Worm (Caenorhabditis elegans) whole organism, young adult: Measurements from ENCODE around the gene glrx-21.

Experiments used
- B0019.2 ChIP-seq: fragments of 200-800 bp; sonication (Bioruptor generic); conservative IDR thresholded peaks from 2 replicates; pipeline ENCODE4 v1.3.6; 2022; ENCODE audit warnings: missing genetic modification reagents, missing genetic modification characterization, missing compliant biosample characterization
- B0035.1 ChIP-seq: sonication (generic microtip); optimal IDR thresholded peaks from 2 replicates; lab custom pipeline; 2016; ENCODE audit warnings: missing genetic modification characterization, mild to moderate bottlenecking, missing compliant biosample characterization, missing genotype, missing genetic modification reagents
- C17E4.6 ChIP-seq: fragments of 200-800 bp; sonication (Bioruptor generic); IDR thresholded peaks from 2 replicates; pipeline ENCODE4 v1.3.6; 2022; ENCODE audit warnings: missing genetic modification reagents, missing genetic modification characterization, missing compliant biosample characterization
- D2030.7 ChIP-seq: fragments of 200-800 bp; sonication (Bioruptor generic); IDR thresholded peaks from 2 replicates; pipeline ENCODE4 v1.3.6; 2022; ENCODE audit warnings: missing genetic modification reagents, missing genetic modification characterization, missing compliant biosample characterization
- F23B12.7 ChIP-seq: sonication (generic microtip); optimal IDR thresholded peaks from 2 replicates; lab custom pipeline; 2017; ENCODE audit warnings: missing genetic modification characterization, mild to moderate bottlenecking, missing compliant biosample characterization, antibody characterized with exemption, moderate library complexity; ENCODE audit not compliant: insufficient read depth
- F37B4.10 ChIP-seq: fragments of 200-800 bp; sonication (Bioruptor generic); IDR thresholded peaks from 2 replicates; pipeline ENCODE4 v1.3.6; 2022; ENCODE audit warnings: missing genetic modification characterization, missing compliant biosample characterization
- F49E8.2 ChIP-seq: sonication (generic microtip); optimal IDR thresholded peaks from 3 replicates; lab custom pipeline; 2017; ENCODE audit warnings: missing genetic modification characterization, mild to moderate bottlenecking, missing compliant biosample characterization, antibody characterized with exemption, moderate library complexity; ENCODE audit not compliant: insufficient read depth
- F57C9.4 ChIP-seq: sonication (generic microtip); optimal IDR thresholded peaks from 2 replicates; lab custom pipeline; 2017; ENCODE audit warnings: mild to moderate bottlenecking, missing genetic modification characterization, missing compliant biosample characterization
- K11D2.4 ChIP-seq: fragments of 200-800 bp; sonication (Bioruptor generic); IDR thresholded peaks from 2 replicates; pipeline ENCODE4 v1.3.6; 2022; ENCODE audit warnings: missing genetic modification reagents, missing genetic modification characterization, missing compliant biosample characterization
- Y53G8AR.9 ChIP-seq: fragments of 200-800 bp; sonication (Bioruptor generic); conservative IDR thresholded peaks from 2 replicates; pipeline ENCODE4 v1.3.6; 2022; ENCODE audit warnings: missing genetic modification reagents, missing genetic modification characterization, missing compliant biosample characterization
- Y56A3A.18 ChIP-seq: fragments of 200-800 bp; sonication (Bioruptor generic); IDR thresholded peaks from 2 replicates; pipeline ENCODE4 v1.3.6; 2022; ENCODE audit warnings: missing genetic modification reagents, missing genetic modification characterization, missing compliant biosample characterization
- Y67H2A.10 ChIP-seq: fragments of 200-800 bp; sonication (Bioruptor generic); conservative IDR thresholded peaks from 2 replicates; pipeline ENCODE4 v1.3.6; 2022; ENCODE audit warnings: missing genetic modification reagents, missing genetic modification characterization, missing compliant biosample characterization
- Y95B8A.8 ChIP-seq: fragments of 200-800 bp; sonication (Bioruptor generic); IDR thresholded peaks from 2 replicates; pipeline ENCODE4 v1.3.6; 2022; ENCODE audit warnings: missing genetic modification reagents, missing genetic modification characterization, missing compliant biosample characterization
- akir-1 ChIP-seq: fragments of 200-800 bp; sonication (Bioruptor generic); optimal IDR thresholded peaks from 2 replicates; lab custom pipeline; 2018; ENCODE audit warnings: mild to moderate bottlenecking, missing genetic modification characterization, moderate library complexity, missing compliant biosample characterization
- athp-1 ChIP-seq: sonication (generic microtip); optimal IDR thresholded peaks from 2 replicates; lab custom pipeline; 2017; ENCODE audit warnings: mild to moderate bottlenecking, missing genetic modification characterization, missing compliant biosample characterization
- attf-6 ChIP-seq: fragments of 200-800 bp; sonication (Bioruptor generic); IDR thresholded peaks from 2 replicates; pipeline ENCODE4 v1.3.6; 2022; ENCODE audit warnings: missing genetic modification reagents, missing genetic modification characterization, missing compliant biosample characterization
- bed-2 ChIP-seq: fragments of 200-800 bp; sonication (Bioruptor generic); IDR thresholded peaks from 2 replicates; pipeline ENCODE4 v1.3.6; 2022; ENCODE audit warnings: missing genetic modification reagents, missing genetic modification characterization, missing compliant biosample characterization
- ccch-3 ChIP-seq: fragments of 200-800 bp; sonication (Bioruptor generic); optimal IDR thresholded peaks from 2 replicates; lab custom pipeline; 2018; ENCODE audit warnings: mild to moderate bottlenecking, missing genetic modification characterization, missing compliant biosample characterization
- ceh-58 ChIP-seq: fragments of 200-800 bp; sonication (Bioruptor generic); IDR thresholded peaks from 2 replicates; pipeline ENCODE4 v1.3.6; 2022; ENCODE audit warnings: missing genetic modification characterization, missing compliant biosample characterization
- ceh-79 ChIP-seq: sonication (generic microtip); optimal IDR thresholded peaks from 2 replicates; lab custom pipeline; 2017; ENCODE audit warnings: mild to moderate bottlenecking, missing genetic modification characterization, missing compliant biosample characterization
- ceh-91 ChIP-seq: fragments of 200-800 bp; sonication (Bioruptor generic); IDR thresholded peaks from 2 replicates; pipeline ENCODE4 v1.3.6; 2022; ENCODE audit warnings: missing genetic modification reagents, missing genetic modification characterization, missing compliant biosample characterization
- ekl-4 ChIP-seq: fragments of 200-800 bp; sonication (Bioruptor generic); IDR thresholded peaks from 2 replicates; pipeline ENCODE4 v1.3.6; 2022; ENCODE audit warnings: missing genetic modification reagents, missing genetic modification characterization, missing compliant biosample characterization
- hlh-12 ChIP-seq: sonication (generic microtip); optimal IDR thresholded peaks from 2 replicates; lab custom pipeline; 2016; ENCODE audit warnings: missing genetic modification characterization, missing compliant biosample characterization
- hmg-1.2 ChIP-seq: fragments of 200-800 bp; sonication (Bioruptor generic); IDR thresholded peaks from 2 replicates; pipeline ENCODE4 v1.3.6; 2022; ENCODE audit warnings: missing genetic modification reagents, missing genetic modification characterization, missing compliant biosample characterization
- hmg-20 ChIP-seq: fragments of 200-800 bp; sonication (Bioruptor generic); IDR thresholded peaks from 2 replicates; pipeline ENCODE4 v1.3.6; 2022; ENCODE audit warnings: missing genetic modification reagents, missing genetic modification characterization, missing compliant biosample characterization
- hrde-1 ChIP-seq: sonication (generic microtip); optimal IDR thresholded peaks from 2 replicates; lab custom pipeline; 2016; ENCODE audit warnings: missing genetic modification characterization, mild to moderate bottlenecking, missing compliant biosample characterization, moderate library complexity, missing genotype, missing genetic modification reagents, borderline replicate concordance
- let-607 ChIP-seq, 2 experiments: fragments of 200-800 bp in 1 of 2; sonication (Bioruptor generic) in 1 of 2; sonication (generic microtip) in 1 of 2; optimal IDR thresholded peaks; 2 replicates each; lab custom pipeline; 2016 to 2018; ENCODE audit warnings: mild to moderate bottlenecking in 2 of 2, missing compliant biosample characterization in 2 of 2, missing genetic modification characterization in 2 of 2, moderate library complexity in 2 of 2, missing genotype in 1 of 2
- lin-26 ChIP-seq: fragments of 200-800 bp; sonication (Bioruptor generic); IDR thresholded peaks from 2 replicates; pipeline ENCODE4 v1.3.6; 2022; ENCODE audit warnings: missing genetic modification reagents, missing genetic modification characterization, missing compliant biosample characterization
- lin-40 ChIP-seq: sonication (generic microtip); optimal IDR thresholded peaks from 2 replicates; lab custom pipeline; 2016; ENCODE audit warnings: missing genetic modification characterization, mild to moderate bottlenecking, missing compliant biosample characterization, missing genotype, missing genetic modification reagents
- lin-54 ChIP-seq: fragments of 200-800 bp; sonication (Bioruptor generic); optimal IDR thresholded peaks from 2 replicates; lab custom pipeline; 2018; ENCODE audit warnings: mild to moderate bottlenecking, missing genetic modification characterization, missing compliant biosample characterization
- lir-1 ChIP-seq: fragments of 200-800 bp; sonication (Bioruptor generic); conservative IDR thresholded peaks from 2 replicates; pipeline ENCODE4 v1.3.6; 2022; ENCODE audit warnings: missing genetic modification reagents, missing genetic modification characterization, missing compliant biosample characterization
- madf-8 ChIP-seq: fragments of 200-800 bp; sonication (Bioruptor generic); conservative IDR thresholded peaks from 2 replicates; pipeline ENCODE4 v1.3.6; 2022; ENCODE audit warnings: missing genetic modification reagents, missing genetic modification characterization, missing compliant biosample characterization
- mcd-1 ChIP-seq: fragments of 200-800 bp; sonication (Bioruptor generic); IDR thresholded peaks from 2 replicates; pipeline ENCODE4 v1.3.6; 2022; ENCODE audit warnings: missing genetic modification reagents, missing genetic modification characterization, missing compliant biosample characterization
- mes-4 ChIP-seq: sonication (generic microtip); optimal IDR thresholded peaks from 2 replicates; lab custom pipeline; 2016; ENCODE audit warnings: missing genotype, missing genetic modification characterization, missing compliant biosample characterization
- mxl-1 ChIP-seq: sonication (generic microtip); optimal IDR thresholded peaks from 2 replicates; lab custom pipeline; 2016; ENCODE audit warnings: missing genetic modification characterization, missing compliant biosample characterization
- nhr-120 ChIP-seq: fragments of 200-800 bp; sonication (Bioruptor generic); IDR thresholded peaks from 2 replicates; pipeline ENCODE4 v1.3.6; 2022; ENCODE audit warnings: missing genetic modification characterization, missing compliant biosample characterization
- nhr-80 ChIP-seq: sonication (generic microtip); optimal IDR thresholded peaks from 2 replicates; lab custom pipeline; 2016; ENCODE audit warnings: missing genetic modification characterization, missing compliant biosample characterization
- nhr-90 ChIP-seq: sonication (generic microtip); optimal IDR thresholded peaks from 2 replicates; lab custom pipeline; 2016; ENCODE audit warnings: missing genotype, mild to moderate bottlenecking, missing genetic modification characterization, missing compliant biosample characterization
- pbrm-1 ChIP-seq: fragments of 200-800 bp; sonication (Bioruptor generic); IDR thresholded peaks from 2 replicates; pipeline ENCODE4 v1.3.6; 2022; ENCODE audit warnings: missing genetic modification reagents, missing genetic modification characterization, missing compliant biosample characterization
- pha-4 ChIP-seq: fragments of 150-350 bp; sonication (generic microtip); optimal IDR thresholded peaks from 2 replicates; lab custom pipeline; 2014; ENCODE audit warnings: missing biosample characterization, missing genetic modification reagents, missing genetic modification characterization
- repo-1 ChIP-seq: sonication (generic microtip); optimal IDR thresholded peaks from 2 replicates; lab custom pipeline; 2017; ENCODE audit warnings: mild to moderate bottlenecking, missing genetic modification characterization, missing compliant biosample characterization
- snpc-1.3 ChIP-seq: sonication (generic microtip); optimal IDR thresholded peaks from 2 replicates; lab custom pipeline; 2017; ENCODE audit warnings: missing genetic modification characterization, mild to moderate bottlenecking, missing compliant biosample characterization, antibody characterized with exemption, moderate library complexity, missing genotype, missing genetic modification reagents; ENCODE audit not compliant: insufficient read depth
- tbp1 ChIP-seq: fragments of 200-800 bp; sonication (Bioruptor generic); optimal IDR thresholded peaks from 2 replicates; lab custom pipeline; 2018; ENCODE audit warnings: mild to moderate bottlenecking, missing genetic modification characterization, missing compliant biosample characterization
- tlf-1 ChIP-seq: fragments of 200-800 bp; sonication (Bioruptor generic); optimal IDR thresholded peaks from 2 replicates; lab custom pipeline; 2018; ENCODE audit warnings: mild to moderate bottlenecking, missing genetic modification characterization, missing compliant biosample characterization
- ztf-18 ChIP-seq: sonication (generic microtip); optimal IDR thresholded peaks from 2 replicates; lab custom pipeline; 2016; ENCODE audit warnings: missing genotype, mild to moderate bottlenecking, missing genetic modification characterization, missing compliant biosample characterization
- ztf-3 ChIP-seq: fragments of 200-800 bp; sonication (Bioruptor generic); optimal IDR thresholded peaks from 2 replicates; lab custom pipeline; 2018; ENCODE audit warnings: mild to moderate bottlenecking, missing genetic modification characterization, missing compliant biosample characterization
- ztf-6 ChIP-seq: fragments of 200-800 bp; sonication (Bioruptor generic); IDR thresholded peaks from 2 replicates; pipeline ENCODE4 v1.3.6; 2022; ENCODE audit warnings: missing genetic modification reagents, missing genetic modification characterization, missing compliant biosample characterization

glrx-21 gene

DNA sequence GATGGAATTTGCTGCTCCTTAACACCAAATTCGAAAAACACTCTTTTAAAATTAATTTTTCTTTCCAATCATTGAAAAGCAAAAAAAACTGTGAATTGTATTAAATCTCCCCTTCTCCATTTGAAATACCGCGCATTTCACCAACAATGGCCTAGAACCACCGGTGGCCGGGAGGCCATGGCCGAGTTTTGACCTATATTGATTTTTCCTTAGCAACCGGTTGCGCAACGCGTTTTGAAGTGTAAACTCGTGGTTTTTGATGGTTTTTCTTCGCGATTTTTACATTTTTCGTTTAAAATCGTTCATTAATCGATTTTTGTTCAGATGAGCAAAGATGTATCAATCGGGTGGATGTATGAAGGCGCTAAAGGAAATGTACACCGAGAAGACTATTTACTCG, 37.6 kb downstream of the glrx-21 start, which contains the start of gene mog-3 (continued):
- no peak for TF ChIP-seq let-607 (tag; optimal IDR thresholded peaks at IDR 0.05; lab: Kevin White, UChicago)
- no peak for TF ChIP-seq Y95B8A.8 (GFP tag; lab: Robert Waterston, UW)
- no peak for TF ChIP-seq lin-40
- no peak for TF ChIP-seq hlh-12 (tag; lab: Kevin White, UChicago)
- no peak for TF ChIP-seq ekl-4 (GFP tag; lab: Robert Waterston, UW)
- no peak for TF ChIP-seq ccch-3 (GFP tag; lab: Kevin White, UChicago)
- peak; percentile 57 for TF ChIP-seq F23B12.7 (tag; lab: Kevin White, UChicago)
- TF ChIP-seq F37B4.10 (GFP tag; lab: Robert Waterston, UW): no peak
- TF ChIP-seq pha-4: no peak
- TF ChIP-seq K11D2.4 (GFP tag; lab: Robert Waterston, UW): no peak
- TF ChIP-seq Y53G8AR.9 (GFP tag; lab: Robert Waterston, UW): no peak
- no peak for TF ChIP-seq B0019.2 (GFP tag; lab: Robert Waterston, UW)
- peak; percentile 59; the same call in 1 of the 2 replicates for TF ChIP-seq lir-1 (GFP tag; lab: Robert Waterston, UW)
- TF ChIP-seq hmg-1.2 (GFP tag; lab: Robert Waterston, UW): no peak
- TF ChIP-seq tbp1 (GFP tag; lab: Kevin White, UChicago): peak; percentile 38
- TF ChIP-seq athp-1 (tag; lab: Kevin White, UChicago): peak; percentile 56
- no peak for TF ChIP-seq nhr-90 (tag; lab: Kevin White, UChicago)
- no peak for TF ChIP-seq mxl-1 (tag; lab: Kevin White, UChicago)
- no peak for TF ChIP-seq Y67H2A.10 (GFP tag; lab: Robert Waterston, UW)
- TF ChIP-seq repo-1 (tag; lab: Kevin White, UChicago): no peak
- TF ChIP-seq ztf-6 (GFP tag; lab: Robert Waterston, UW): no peak
- no peak for TF ChIP-seq akir-1 (GFP tag; lab: Kevin White, UChicago)
- no peak for TF ChIP-seq nhr-80 (tag; lab: Kevin White, UChicago)

DNA sequence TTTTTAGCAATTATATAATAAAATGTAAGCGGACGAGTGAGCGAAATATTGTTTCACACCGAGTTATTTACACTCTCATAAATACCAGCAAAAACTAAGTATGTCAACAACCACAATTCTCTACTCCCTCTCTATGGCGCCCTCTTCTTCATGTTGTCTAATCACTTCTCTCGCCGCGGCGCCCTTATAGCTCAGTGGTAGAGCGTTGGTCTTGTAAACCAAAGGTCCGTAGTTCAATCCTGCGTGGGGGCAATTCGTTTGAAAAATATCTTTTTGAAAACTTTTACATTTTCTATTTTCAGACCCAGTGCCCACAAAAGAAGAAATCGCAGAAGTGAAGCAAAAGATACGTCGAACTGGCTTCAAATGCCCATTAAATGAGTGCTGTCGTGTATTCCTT, 40.2 kb downstream of the glrx-21 start:
- TF ChIP-seq B0019.2 (GFP tag; lab: Robert Waterston, UW): 0 out of 2 replicates have a peak, but pooled peaks have one; percentile 27
- no peak; the same call in 1 of the 2 replicates for TF ChIP-seq C17E4.6 (GFP tag; lab: Robert Waterston, UW)
- peak; percentile 85 for TF ChIP-seq Y56A3A.18 (GFP tag; lab: Robert Waterston, UW)
- TF ChIP-seq madf-8 (GFP tag; lab: Robert Waterston, UW): peak; percentile 59
- peak; percentile 84 for TF ChIP-seq hmg-1.2 (GFP tag; lab: Robert Waterston, UW)
- peak; percentile 48; the same call in 1 of the 2 replicates for TF ChIP-seq ceh-91 (GFP tag; lab: Robert Waterston, UW)
- peak; percentile 68; the same call in 1 of the 2 replicates for TF ChIP-seq attf-6 (GFP tag; lab: Robert Waterston, UW)
- TF ChIP-seq F49E8.2 (tag; lab: Kevin White, UChicago): peak; percentile 66
- peak; percentile 91 for TF ChIP-seq ceh-79 (tag; lab: Kevin White, UChicago)
- peak; percentile 86 for TF ChIP-seq pbrm-1
- TF ChIP-seq mcd-1 (GFP tag; lab: Robert Waterston, UW): no peak; the same call in 1 of the 2 replicates
- no peak for TF ChIP-seq mes-4 (tag; lab: Kevin White, UChicago)
- peak; percentile 80 for TF ChIP-seq ztf-18 (tag; lab: Kevin White, UChicago)
- TF ChIP-seq B0035.1: no peak
- no peak for TF ChIP-seq F57C9.4
- peak; percentile 91; the same call in 1 of the 2 replicates for TF ChIP-seq ceh-58 (GFP tag; lab: Robert Waterston, UW)
- TF ChIP-seq bed-2: no peak
- TF ChIP-seq let-607 (tag; optimal IDR thresholded peaks at IDR 0.05; lab: Kevin White, UChicago): peak in 1 of 2 experiments; percentile 58
- TF ChIP-seq hmg-20 (GFP tag; lab: Robert Waterston, UW): peak; percentile 46; the same call in 1 of the 2 replicates
- peak; percentile 74 for TF ChIP-seq lin-54 (GFP tag; lab: Kevin White, UChicago)
- peak; percentile 88 for TF ChIP-seq ztf-6 (GFP tag; lab: Robert Waterston, UW)
- peak; percentile 94 for TF ChIP-seq nhr-120 (GFP tag; lab: Robert Waterston, UW)
- peak; percentile 49 for TF ChIP-seq tlf-1 (GFP tag; lab: Kevin White, UChicago)
- TF ChIP-seq lin-26: peak; percentile 98
- peak; percentile 81 for TF ChIP-seq D2030.7
- TF ChIP-seq ztf-3 (GFP tag; lab: Kevin White, UChicago): no peak
- TF ChIP-seq snpc-1.3 (tag; lab: Kevin White, UChicago): peak; percentile 75
- TF ChIP-seq hrde-1 (tag; lab: Kevin White, UChicago): peak; percentile 67
